Fruit fly (Drosophila melanogaster) whole organism, embryonic: ENCODE results near the gene miple2.
A peak's percentile ranks its signal among the peaks of the same experiment; 100 is the strongest.

Experiments
- Atf3 ChIP-seq: fragments of 200-800 bp; sonication (Bioruptor generic); optimal IDR thresholded peaks from 3 replicates; lab custom pipeline; 2016; ENCODE audit warnings: missing biosample characterization, missing genetic modification characterization
- Awh ChIP-seq: fragments of 200-800 bp; sonication (Bioruptor generic); IDR thresholded peaks from 2 replicates; pipeline ENCODE4, ENCODE4 v1.3.6; 2022; ENCODE audit warnings: missing biosample characterization, missing genetic modification characterization
- Bgb ChIP-seq: fragments of 200-800 bp; sonication (Bioruptor generic); IDR thresholded peaks from 2 replicates; pipeline ENCODE4 v1.3.6; 2022; ENCODE audit warnings: missing biosample characterization, missing genetic modification characterization; ENCODE audit not compliant: partially characterized antibody
- Bteb2 ChIP-seq: fragments of 200-800 bp; sonication (Bioruptor generic); optimal IDR thresholded peaks from 2 replicates; lab custom pipeline; 2016; ENCODE audit warnings: missing biosample characterization, missing genetic modification characterization
- CG10959 ChIP-seq: fragments of 200-800 bp; sonication (Bioruptor generic); IDR thresholded peaks from 2 replicates; pipeline ENCODE4 v1.3.6; 2022; ENCODE audit warnings: missing biosample characterization, missing genetic modification characterization
- CG11504 ChIP-seq: fragments of 200-800 bp; sonication (Bioruptor generic); optimal IDR thresholded peaks from 3 replicates; lab custom pipeline; 2019; ENCODE audit warnings: missing biosample characterization, mild to moderate bottlenecking, missing genetic modification characterization, moderate library complexity
- CG12942 ChIP-seq: fragments of 200-800 bp; sonication (Bioruptor generic); optimal IDR thresholded peaks from 3 replicates; lab custom pipeline; 2016; ENCODE audit warnings: missing biosample characterization, missing genetic modification characterization
- CG14667 ChIP-seq: fragments of 200-800 bp; sonication (Bioruptor generic); IDR thresholded peaks from 2 replicates; pipeline ENCODE4 v1.3.6; 2022; ENCODE audit warnings: missing biosample characterization, missing genetic modification characterization
- CG16863 ChIP-seq: fragments of 200-800 bp; sonication (Bioruptor generic); optimal IDR thresholded peaks from 3 replicates; lab custom pipeline; 2016; ENCODE audit warnings: missing biosample characterization, missing genetic modification characterization
- CG17385 ChIP-seq: fragments of 200-800 bp; sonication (Bioruptor generic); optimal IDR thresholded peaks from 3 replicates; lab custom pipeline; 2018; ENCODE audit warnings: missing biosample characterization, mild to moderate bottlenecking, missing genetic modification characterization
- CG18476 ChIP-seq: fragments of 200-800 bp; sonication (Bioruptor generic); optimal IDR thresholded peaks from 2 replicates; lab custom pipeline; 2016; ENCODE audit warnings: missing biosample characterization, mild to moderate bottlenecking, missing genetic modification characterization
- CG2199 ChIP-seq: fragments of 200-800 bp; sonication (Bioruptor generic); IDR thresholded peaks from 3 replicates; pipeline ENCODE4 v1.3.6; 2022; ENCODE audit warnings: missing biosample characterization, missing genetic modification characterization
- CG2712 ChIP-seq: fragments of 200-800 bp; optimal IDR thresholded peaks from 3 replicates; lab custom pipeline; 2019; ENCODE audit warnings: missing biosample characterization, mild to moderate bottlenecking, missing genetic modification characterization, moderate library complexity
- CG33213 ChIP-seq: fragments of 200-800 bp; sonication (Bioruptor generic); optimal IDR thresholded peaks from 3 replicates; lab custom pipeline; 2016; ENCODE audit warnings: missing biosample characterization, missing genetic modification characterization
- CG4707 ChIP-seq: fragments of 200-800 bp; sonication (Bioruptor generic); optimal IDR thresholded peaks from 2 replicates; lab custom pipeline; 2018; ENCODE audit warnings: missing biosample characterization, mild to moderate bottlenecking, missing genetic modification characterization, moderate library complexity
- CG4854 ChIP-seq: fragments of 200-800 bp; sonication (Bioruptor generic); optimal IDR thresholded peaks from 2 replicates; lab custom pipeline; 2016; ENCODE audit warnings: missing biosample characterization, missing genetic modification characterization, inconsistent platforms
- CG6254 ChIP-seq: fragments of 200-800 bp; sonication (Bioruptor generic); optimal IDR thresholded peaks from 3 replicates; lab custom pipeline; 2017; ENCODE audit warnings: mild to moderate bottlenecking, missing biosample characterization, missing genetic modification reagents, missing genetic modification characterization
- CG8924 ChIP-seq: fragments of 200-800 bp; optimal IDR thresholded peaks from 3 replicates; lab custom pipeline; 2019; ENCODE audit warnings: missing biosample characterization, mild to moderate bottlenecking, missing genetic modification characterization, moderate library complexity
- CG9609 ChIP-seq: fragments of 200-800 bp; sonication (Bioruptor generic); optimal IDR thresholded peaks from 3 replicates; lab custom pipeline; 2016; ENCODE audit warnings: missing biosample characterization, missing genetic modification characterization
- D19B ChIP-seq: fragments of 200-800 bp; sonication (Bioruptor generic); optimal IDR thresholded peaks from 2 replicates; lab custom pipeline; 2017; ENCODE audit warnings: missing biosample characterization, mild to moderate bottlenecking, missing genetic modification characterization
- Dfd ChIP-seq, 2 experiments: fragments of >200 bp; optimal IDR thresholded peaks; 2 replicates each; lab custom pipeline; 2017; ENCODE audit warnings: missing biosample characterization in 2 of 2, missing genetic modification characterization in 2 of 2
- HLH3B ChIP-seq: fragments of 200-800 bp; sonication (Bioruptor generic); IDR thresholded peaks from 2 replicates; pipeline ENCODE4 v1.3.6; 2022; ENCODE audit warnings: missing biosample characterization, missing genetic modification characterization
- Hr39 ChIP-seq: fragments of >200 bp; optimal IDR thresholded peaks from 2 replicates; lab custom pipeline; 2017
- MBD-R2 ChIP-seq: fragments of 200-800 bp; sonication (Bioruptor generic); IDR thresholded peaks from 2 replicates; pipeline ENCODE4 v1.3.6; 2022; ENCODE audit warnings: missing biosample characterization, missing genetic modification characterization
- Max ChIP-seq: fragments of 200-800 bp; sonication (Bioruptor generic); optimal IDR thresholded peaks from 2 replicates; lab custom pipeline; 2016; ENCODE audit warnings: missing biosample characterization, mild to moderate bottlenecking, missing genetic modification characterization
- Meics ChIP-seq: fragments of 200-800 bp; sonication (Bioruptor generic); optimal IDR thresholded peaks from 2 replicates; lab custom pipeline; 2017; ENCODE audit warnings: missing biosample characterization, mild to moderate bottlenecking, missing genetic modification characterization
- NC2β ChIP-seq: fragments of 200-800 bp; sonication (Bioruptor generic); optimal IDR thresholded peaks from 2 replicates; lab custom pipeline; 2016; ENCODE audit warnings: missing biosample characterization, missing genetic modification characterization
- NK7.1 ChIP-seq: fragments of 200-800 bp; sonication (Bioruptor generic); optimal IDR thresholded peaks from 3 replicates; lab custom pipeline; 2016; ENCODE audit warnings: missing biosample characterization, missing genetic modification characterization
- Nf-YC ChIP-seq: fragments of 200-800 bp; optimal IDR thresholded peaks from 3 replicates; lab custom pipeline; 2019; ENCODE audit warnings: missing biosample characterization, mild to moderate bottlenecking, missing genetic modification characterization, moderate library complexity
- Oli ChIP-seq: fragments of 200-800 bp; sonication (Bioruptor generic); optimal IDR thresholded peaks from 2 replicates; lab custom pipeline; 2018; ENCODE audit warnings: missing biosample characterization, mild to moderate bottlenecking, missing genetic modification characterization, moderate library complexity
- Stat92E ChIP-seq, 3 experiments: fragments of >200 bp in 2 of 3; fragments of 200-800 bp in 1 of 3; sonication (Bioruptor generic) in 1 of 3; optimal IDR thresholded peaks; 2 replicates each; lab custom pipeline; 2017 to 2019; ENCODE audit warnings: missing biosample characterization in 3 of 3, missing genetic modification characterization in 3 of 3, mild to moderate bottlenecking in 1 of 3, moderate library complexity in 1 of 3
- YL-1 ChIP-seq: fragments of 200-800 bp; sonication (Bioruptor generic); optimal IDR thresholded peaks from 3 replicates; lab custom pipeline; 2017; ENCODE audit warnings: missing biosample characterization, mild to moderate bottlenecking, missing genetic modification characterization
- bigmax ChIP-seq: fragments of 200-800 bp; sonication (Bioruptor generic); optimal IDR thresholded peaks from 2 replicates; lab custom pipeline; 2018; ENCODE audit warnings: missing biosample characterization, mild to moderate bottlenecking, missing genetic modification characterization
- cas ChIP-seq: fragments of 200-800 bp; sonication (Bioruptor generic); IDR thresholded peaks from 2 replicates; pipeline ENCODE4 v1.3.6; 2022; ENCODE audit warnings: missing biosample characterization, missing genetic modification characterization
- chm ChIP-seq: fragments of 200-800 bp; sonication (Bioruptor generic); IDR thresholded peaks from 2 replicates; pipeline ENCODE4 v1.3.6; 2022; ENCODE audit warnings: missing biosample characterization, missing genetic modification characterization
- dati ChIP-seq: fragments of 200-800 bp; sonication (Bioruptor generic); IDR thresholded peaks from 2 replicates; pipeline ENCODE4 v1.3.6; 2022; ENCODE audit warnings: missing biosample characterization, missing genetic modification characterization
- fd96Cb ChIP-seq: fragments of 200-800 bp; sonication (Bioruptor generic); optimal IDR thresholded peaks from 2 replicates; lab custom pipeline; 2018; ENCODE audit warnings: missing biosample characterization, mild to moderate bottlenecking, missing genetic modification characterization, moderate library complexity
- ftz-f1 ChIP-seq: fragments of 200-800 bp; sonication (Bioruptor generic); optimal IDR thresholded peaks from 2 replicates; lab custom pipeline; 2016; ENCODE audit warnings: missing biosample characterization, missing genetic modification characterization
- gt ChIP-seq: fragments of 200-800 bp; sonication (Bioruptor generic); IDR thresholded peaks from 2 replicates; pipeline ENCODE4 v1.3.6; 2022; ENCODE audit warnings: missing biosample characterization, missing genetic modification characterization
- ken ChIP-seq: fragments of 200-800 bp; sonication (Bioruptor generic); IDR thresholded peaks from 3 replicates; pipeline ENCODE4 v1.3.6; 2022; ENCODE audit warnings: missing biosample characterization, missing genetic modification characterization
- kni ChIP-seq: fragments of 200-800 bp; sonication (Bioruptor generic); optimal IDR thresholded peaks from 3 replicates; lab custom pipeline; 2017; ENCODE audit warnings: mild to moderate bottlenecking, missing biosample characterization, missing genetic modification reagents, missing genetic modification characterization
- lmd ChIP-seq: fragments of 200-800 bp; sonication (Bioruptor generic); IDR thresholded peaks from 2 replicates; pipeline ENCODE4 v1.3.6; 2022; ENCODE audit warnings: missing biosample characterization, missing genetic modification characterization
- lola ChIP-seq, 3 experiments: fragments of >200 bp in 2 of 3; fragments of 200-800 bp in 1 of 3; sonication (Bioruptor generic) in 1 of 3; optimal IDR thresholded peaks; 2 replicates each; lab custom pipeline; 2017 to 2019; ENCODE audit warnings: missing biosample characterization in 3 of 3, missing genetic modification characterization in 3 of 3, mild to moderate bottlenecking in 1 of 3, moderate library complexity in 1 of 3
- mam ChIP-seq: fragments of 200-800 bp; sonication (Bioruptor generic); optimal IDR thresholded peaks from 3 replicates; lab custom pipeline; 2016; ENCODE audit warnings: missing biosample characterization, missing genetic modification characterization
- oc ChIP-seq: fragments of 200-800 bp; sonication (Bioruptor generic); optimal IDR thresholded peaks from 2 replicates; lab custom pipeline; 2018; ENCODE audit warnings: missing biosample characterization, mild to moderate bottlenecking, missing genetic modification characterization, moderate library complexity
- ro ChIP-seq: fragments of 200-800 bp; sonication (Bioruptor generic); IDR thresholded peaks from 2 replicates; pipeline ENCODE4 v1.3.6; 2022; ENCODE audit warnings: missing biosample characterization, missing genetic modification characterization
- salm ChIP-seq: fragments of 200-800 bp; sonication (Bioruptor generic); optimal IDR thresholded peaks from 2 replicates; lab custom pipeline; 2018; ENCODE audit warnings: missing biosample characterization, mild to moderate bottlenecking, missing genetic modification characterization
- tll ChIP-seq, 2 experiments: fragments of 200-800 bp in 1 of 2; fragments of >200 bp in 1 of 2; sonication (Bioruptor generic) in 1 of 2; optimal IDR thresholded peaks; 2 replicates each; lab custom pipeline; 2017 to 2019; ENCODE audit warnings: missing biosample characterization in 2 of 2, missing genetic modification characterization in 2 of 2, mild to moderate bottlenecking in 1 of 2, moderate library complexity in 1 of 2
- twi ChIP-seq: fragments of 200-800 bp; optimal IDR thresholded peaks from 2 replicates; lab custom pipeline; 2019; ENCODE audit warnings: missing biosample characterization, mild to moderate bottlenecking, missing genetic modification characterization, moderate library complexity

miple2 gene

dm6 chr3L:270760-271500 is at the start of gene miple2 (continued):
- TF ChIP-seq ftz-f1 (GFP tag; lab: Kevin White, UChicago): no peak
- peak; percentile 42 for TF ChIP-seq Max (GFP tag; lab: Kevin White, UChicago)
- peak; percentile 4 for TF ChIP-seq YL-1
- TF ChIP-seq Hr39: no peak
- TF ChIP-seq kni (GFP tag; lab: Kevin White, UChicago): peak; percentile 94
- no peak for TF ChIP-seq NC2β (GFP tag; lab: Kevin White, UChicago)
- TF ChIP-seq CG14667 (GFP tag; lab: Robert Waterston, UW): no peak
- peak; percentile 59 for TF ChIP-seq CG4707 (GFP tag; lab: Kevin White, UChicago)
- no peak for TF ChIP-seq salm (tag; lab: Kevin White, UChicago)
- TF ChIP-seq MBD-R2 (GFP tag; lab: Robert Waterston, UW): no peak
- peak; percentile 14 for TF ChIP-seq mam (GFP tag; lab: Kevin White, UChicago)
- TF ChIP-seq Dfd (GFP tag; optimal IDR thresholded peaks at IDR 0.05; lab: Kevin White, UChicago): no peak
- no peak for TF ChIP-seq HLH3B
- no peak for TF ChIP-seq NK7.1 (GFP tag; lab: Kevin White, UChicago)
- TF ChIP-seq dati (GFP tag; lab: Robert Waterston, UW): no peak
- TF ChIP-seq CG16863 (GFP tag; lab: Kevin White, UChicago): peak; percentile 55
- TF ChIP-seq bigmax (GFP tag; lab: Kevin White, UChicago): peak; percentile 7
- peak; percentile 55 for TF ChIP-seq Oli (tag; lab: Kevin White, UChicago)
- TF ChIP-seq CG4854: peak; percentile 30
- 0 out of 2 replicates have a peak, but pooled peaks have one; percentile 12 for TF ChIP-seq lmd (GFP tag; lab: Robert Waterston, UW)
- TF ChIP-seq CG33213 (GFP tag; lab: Kevin White, UChicago): peak; percentile 37
- TF ChIP-seq fd96Cb: peak; percentile 20
- peak; percentile 60 for TF ChIP-seq Meics (GFP tag; lab: Kevin White, UChicago)
- TF ChIP-seq CG8924: peak; percentile 34
- no peak for TF ChIP-seq Atf3
- TF ChIP-seq Stat92E (GFP tag; optimal IDR thresholded peaks at IDR 0.05; lab: Kevin White, UChicago): peak in 1 of 3 experiments; percentile 16
- no peak for TF ChIP-seq CG9609 (GFP tag; lab: Kevin White, UChicago)
- TF ChIP-seq CG2199: no peak
- peak; percentile 38 for TF ChIP-seq Bteb2 (GFP tag; lab: Kevin White, UChicago)
- no peak for TF ChIP-seq CG10959 (GFP tag; lab: Robert Waterston, UW)
- TF ChIP-seq CG6254 (GFP tag; lab: Kevin White, UChicago): peak; percentile 55
- no peak for TF ChIP-seq gt (GFP tag; lab: Robert Waterston, UW)
- TF ChIP-seq Awh (GFP tag; lab: Robert Waterston, UW): 0 out of 2 replicates have a peak, but pooled peaks have one; percentile 31
- TF ChIP-seq D19B: peak; percentile 4
- peak; percentile 52 for TF ChIP-seq CG17385
- TF ChIP-seq CG11504: peak; percentile 53
- TF ChIP-seq CG18476: no peak
- no peak for TF ChIP-seq ro
- TF ChIP-seq ken (GFP tag; lab: Robert Waterston, UW): 0 out of 3 replicates have a peak, but pooled peaks have one; percentile 25
- TF ChIP-seq cas (GFP tag; lab: Robert Waterston, UW): no peak
- TF ChIP-seq chm (GFP tag; lab: Robert Waterston, UW): 0 out of 2 replicates have a peak, but pooled peaks have one; percentile 39
- peak in 1 of 3 experiments; percentile 62 for TF ChIP-seq lola (GFP tag; optimal IDR thresholded peaks at IDR 0.05; lab: Kevin White, UChicago)
- peak; percentile 29 for TF ChIP-seq oc
- TF ChIP-seq tll (GFP tag; optimal IDR thresholded peaks at IDR 0.05; lab: Kevin White, UChicago): peak in 1 of 2 experiments; percentile 72
- TF ChIP-seq CG2712 (tag; lab: Kevin White, UChicago): peak; percentile 59
- TF ChIP-seq Nf-YC: peak; percentile 35
- no peak for TF ChIP-seq Bgb (GFP tag; lab: Robert Waterston, UW)
- TF ChIP-seq CG12942 (GFP tag; lab: Kevin White, UChicago): peak; percentile 21
- peak; percentile 57 for TF ChIP-seq twi (tag; lab: Kevin White, UChicago)
